Fruit fly (Drosophila melanogaster): ENCODE results near the gene EMC2B.

DNA sequence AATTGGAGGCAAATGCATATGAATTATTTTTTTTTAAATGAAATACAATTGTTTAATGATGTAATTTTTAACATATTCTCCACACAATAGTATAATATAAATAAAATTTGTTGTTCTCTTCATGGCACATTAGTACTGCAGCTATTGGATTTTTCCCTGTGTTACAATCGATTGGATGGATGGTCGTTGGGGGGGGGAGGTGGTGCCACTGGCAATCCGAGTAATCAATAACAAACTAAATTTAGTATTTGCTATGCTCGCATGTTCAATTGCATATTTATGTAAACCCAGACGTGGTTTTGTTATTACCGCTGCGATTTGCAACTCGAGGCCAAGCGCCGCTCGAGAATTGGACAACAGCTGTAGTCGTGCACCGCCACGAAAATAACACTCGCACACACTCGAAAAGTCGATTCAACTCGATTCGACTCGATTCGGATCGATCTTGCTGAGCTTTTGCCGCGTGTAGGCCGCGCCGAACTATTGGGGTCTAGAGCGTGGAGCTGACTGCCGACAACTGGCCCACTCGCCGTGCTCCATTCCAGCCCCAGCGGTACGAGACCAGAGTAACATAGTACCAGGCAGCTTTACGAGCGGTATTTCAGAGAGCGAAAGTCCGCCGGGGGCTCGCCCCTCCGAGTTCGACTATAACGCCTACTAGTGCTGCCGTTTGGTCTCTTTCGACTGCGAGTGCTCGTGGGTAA, 4.3 kb downstream of the EMC2B start, which contains the start of gene CG18622:
- TF ChIP-seq CG8159 (tag; optimal IDR thresholded peaks at IDR 0.05), result no peak
- TF ChIP-seq CG12605 (GFP tag; IDR thresholded peaks at IDR 0.05), result no peak
- peak; percentile 5 for TF ChIP-seq CG14655 (GFP tag; optimal IDR thresholded peaks at IDR 0.05)
- 0 out of 3 replicates have a peak, but pooled peaks have one; percentile 18 for TF ChIP-seq fd96Ca (GFP tag; IDR thresholded peaks at IDR 0.05)
- TF ChIP-seq Pif1A (GFP tag; optimal IDR thresholded peaks at IDR 0.05), result no peak
- TF ChIP-seq CG4496 (GFP tag; IDR thresholded peaks at IDR 0.05), result no peak
- no peak for TF ChIP-seq D1 (tag; optimal IDR thresholded peaks at IDR 0.05)
- TF ChIP-seq EcR (GFP tag; optimal IDR thresholded peaks at IDR 0.05), result no peak
- no peak for TF ChIP-seq rn (GFP tag; IDR thresholded peaks at IDR 0.05)
- no peak for TF ChIP-seq Snoo (tag; optimal IDR thresholded peaks at IDR 0.05)
- TF ChIP-seq Pif1B (GFP tag; optimal IDR thresholded peaks at IDR 0.05), result no peak
- no peak for TF ChIP-seq CG34367 (tag; optimal IDR thresholded peaks at IDR 0.05)

Data from whole organism, pupa.